Fruit fly (Drosophila melanogaster) whole organism, embryonic: ENCODE measurements around the gene CG12951.
A peak's percentile ranks its signal among the peaks of the same experiment; 100 is the strongest.

ENCODE experiments used
- Atf6 ChIP-seq: fragments of 200-800 bp; sonication (Bioruptor generic); IDR thresholded peaks from 2 replicates; pipeline ENCODE4 v1.3.6; 2022; ENCODE audit warnings: missing biosample characterization, missing genetic modification characterization
- Bgb ChIP-seq: fragments of 200-800 bp; sonication (Bioruptor generic); IDR thresholded peaks from 2 replicates; pipeline ENCODE4 v1.3.6; 2022; ENCODE audit warnings: missing biosample characterization, missing genetic modification characterization; ENCODE audit not compliant: partially characterized antibody
- C15 ChIP-seq: fragments of 200-800 bp; sonication (Bioruptor generic); IDR thresholded peaks from 3 replicates; pipeline ENCODE4 v1.3.6; 2022; ENCODE audit warnings: missing biosample characterization, missing genetic modification characterization
- CG10543 ChIP-seq: fragments of 200-800 bp; sonication (Bioruptor generic); optimal IDR thresholded peaks from 3 replicates; lab custom pipeline; 2017; ENCODE audit warnings: missing biosample characterization, mild to moderate bottlenecking, missing genetic modification characterization, moderate library complexity
- CG12219 ChIP-seq: fragments of 200-800 bp; sonication (Bioruptor generic); optimal IDR thresholded peaks from 3 replicates; lab custom pipeline; 2018; ENCODE audit warnings: missing biosample characterization, mild to moderate bottlenecking, missing genetic modification characterization
- CG12391 ChIP-seq: fragments of 200-800 bp; sonication (Bioruptor generic); optimal IDR thresholded peaks from 3 replicates; lab custom pipeline; 2018; ENCODE audit warnings: missing biosample characterization, mild to moderate bottlenecking, missing genetic modification characterization, moderate library complexity
- CG15514 ChIP-seq: fragments of 200-800 bp; sonication (Bioruptor generic); optimal IDR thresholded peaks from 3 replicates; lab custom pipeline; 2017; ENCODE audit warnings: missing biosample characterization, missing genetic modification characterization, mild to moderate bottlenecking, moderate library complexity, missing genetic modification reagents
- CG16779 ChIP-seq: fragments of 200-800 bp; sonication (Bioruptor generic); IDR thresholded peaks from 2 replicates; pipeline ENCODE4 v1.3.6; 2022; ENCODE audit warnings: missing biosample characterization, missing genetic modification characterization
- CG17361 ChIP-seq: fragments of 200-800 bp; sonication (Bioruptor generic); IDR thresholded peaks from 3 replicates; pipeline ENCODE4 v1.3.6; 2022; ENCODE audit warnings: missing biosample characterization, missing genetic modification characterization
- CG1792 ChIP-seq: fragments of 200-800 bp; sonication (Bioruptor generic); optimal IDR thresholded peaks from 2 replicates; lab custom pipeline; 2016; ENCODE audit warnings: missing biosample characterization, missing genetic modification characterization
- CG4328 ChIP-seq: fragments of 200-800 bp; sonication (Bioruptor generic); optimal IDR thresholded peaks from 3 replicates; lab custom pipeline; 2017; ENCODE audit warnings: missing biosample characterization, missing genetic modification reagents, missing genetic modification characterization
- CG6175 ChIP-seq: fragments of 200-800 bp; sonication (Bioruptor generic); IDR thresholded peaks from 3 replicates; pipeline ENCODE4 v1.3.6; 2022; ENCODE audit warnings: missing biosample characterization, missing genetic modification characterization
- CG7745 ChIP-seq: fragments of 200-800 bp; sonication (Bioruptor generic); optimal IDR thresholded peaks from 2 replicates; lab custom pipeline; 2018; ENCODE audit warnings: missing biosample characterization, mild to moderate bottlenecking, missing genetic modification characterization, moderate library complexity
- Chrac-16 ChIP-seq: fragments of 200-800 bp; sonication (Bioruptor generic); optimal IDR thresholded peaks from 3 replicates; lab custom pipeline; 2016; ENCODE audit warnings: missing biosample characterization, missing genetic modification characterization
- Fer1 ChIP-seq: fragments of 200-800 bp; sonication (Bioruptor generic); optimal IDR thresholded peaks from 2 replicates; lab custom pipeline; 2017; ENCODE audit warnings: missing biosample characterization, mild to moderate bottlenecking, missing genetic modification characterization
- Gug ChIP-seq: fragments of 200-800 bp; sonication (Bioruptor generic); IDR thresholded peaks from 4 replicates; pipeline ENCODE4 v1.3.6; 2022; ENCODE audit warnings: missing biosample characterization, missing genetic modification characterization
- HHEX ChIP-seq: fragments of 200-800 bp; sonication (Bioruptor generic); optimal IDR thresholded peaks from 3 replicates; lab custom pipeline; 2017; ENCODE audit warnings: missing biosample characterization, mild to moderate bottlenecking, missing genetic modification characterization, missing genetic modification reagents
- Hand ChIP-seq: fragments of 200-800 bp; sonication (Bioruptor generic); optimal IDR thresholded peaks from 2 replicates; lab custom pipeline; 2017; ENCODE audit warnings: mild to moderate bottlenecking, missing biosample characterization, missing genetic modification reagents, missing genetic modification characterization
- Kr ChIP-seq: fragments of 200-800 bp; sonication (Bioruptor generic); optimal IDR thresholded peaks from 2 replicates; lab custom pipeline; 2017; ENCODE audit warnings: missing biosample characterization, mild to moderate bottlenecking, missing genetic modification characterization
- Meics ChIP-seq: fragments of 200-800 bp; sonication (Bioruptor generic); optimal IDR thresholded peaks from 2 replicates; lab custom pipeline; 2017; ENCODE audit warnings: missing biosample characterization, mild to moderate bottlenecking, missing genetic modification characterization
- NC2β ChIP-seq: fragments of 200-800 bp; sonication (Bioruptor generic); optimal IDR thresholded peaks from 2 replicates; lab custom pipeline; 2016; ENCODE audit warnings: missing biosample characterization, missing genetic modification characterization
- Nf-YA ChIP-seq: fragments of 200-800 bp; sonication (Bioruptor generic); IDR thresholded peaks from 2 replicates; pipeline ENCODE4 v1.3.6; 2022; ENCODE audit warnings: missing biosample characterization, missing genetic modification characterization
- Oli ChIP-seq: fragments of 200-800 bp; sonication (Bioruptor generic); optimal IDR thresholded peaks from 2 replicates; lab custom pipeline; 2018; ENCODE audit warnings: missing biosample characterization, mild to moderate bottlenecking, missing genetic modification characterization, moderate library complexity
- Sox100B ChIP-seq: fragments of 200-800 bp; sonication (Bioruptor generic); optimal IDR thresholded peaks from 3 replicates; lab custom pipeline; 2018; ENCODE audit warnings: missing biosample characterization, mild to moderate bottlenecking, missing genetic modification characterization
- Sox102F ChIP-seq: fragments of 200-800 bp; sonication (Bioruptor generic); optimal IDR thresholded peaks from 2 replicates; lab custom pipeline; 2018; ENCODE audit warnings: missing biosample characterization, mild to moderate bottlenecking, missing genetic modification characterization, moderate library complexity
- Sry-δ ChIP-seq: fragments of 200-800 bp; sonication (Bioruptor generic); optimal IDR thresholded peaks from 2 replicates; lab custom pipeline; 2016; ENCODE audit warnings: missing biosample characterization, missing genetic modification characterization
- corto ChIP-seq: fragments of 200-800 bp; sonication (Bioruptor generic); optimal IDR thresholded peaks from 2 replicates; lab custom pipeline; 2016; ENCODE audit warnings: missing biosample characterization, mild to moderate bottlenecking, missing genetic modification characterization, moderate library complexity
- crp ChIP-seq, 2 experiments: fragments of 200-800 bp; sonication (Bioruptor generic); optimal IDR thresholded peaks; 2 replicates in 1 of 2; 3 replicates in 1 of 2; lab custom pipeline; 2017; ENCODE audit warnings: missing biosample characterization in 2 of 2, missing genetic modification characterization in 2 of 2, mild to moderate bottlenecking in 1 of 2, moderate library complexity in 1 of 2
- cwo ChIP-seq: fragments of 200-800 bp; sonication (Bioruptor generic); optimal IDR thresholded peaks from 3 replicates; lab custom pipeline; 2017; ENCODE audit warnings: missing biosample characterization, missing genetic modification characterization, mild to moderate bottlenecking, moderate library complexity, missing genetic modification reagents
- dpn ChIP-seq, 2 experiments: fragments of 200-800 bp; sonication (Bioruptor generic); optimal IDR thresholded peaks; 3 replicates each; lab custom pipeline; 2016; ENCODE audit warnings: missing biosample characterization in 2 of 2, missing genetic modification characterization in 2 of 2
- ewg ChIP-seq: fragments of 200-800 bp; sonication (Bioruptor generic); optimal IDR thresholded peaks from 3 replicates; lab custom pipeline; 2017; ENCODE audit warnings: mild to moderate bottlenecking, missing biosample characterization, missing genetic modification reagents, missing genetic modification characterization
- gfzf ChIP-seq: fragments of 200-800 bp; sonication (Bioruptor generic); optimal IDR thresholded peaks from 2 replicates; lab custom pipeline; 2016; ENCODE audit warnings: missing biosample characterization, mild to moderate bottlenecking, missing genetic modification characterization, moderate library complexity
- grau ChIP-seq: fragments of 200-800 bp; optimal IDR thresholded peaks from 3 replicates; lab custom pipeline; 2019; ENCODE audit warnings: missing biosample characterization, mild to moderate bottlenecking, missing genetic modification characterization, moderate library complexity
- jumu ChIP-seq: fragments of 200-800 bp; sonication (Bioruptor generic); optimal IDR thresholded peaks from 3 replicates; lab custom pipeline; 2016; ENCODE audit warnings: missing biosample characterization, missing genetic modification characterization
- knrl ChIP-seq: fragments of 200-800 bp; sonication (Bioruptor generic); IDR thresholded peaks from 3 replicates; pipeline ENCODE4 v1.3.6; 2022; ENCODE audit warnings: missing biosample characterization, missing genetic modification characterization; ENCODE audit not compliant: partially characterized antibody
- lov ChIP-seq, 2 experiments: fragments of 200-800 bp in 1 of 2; fragments of >200 bp in 1 of 2; sonication (Bioruptor generic) in 1 of 2; IDR thresholded peaks in 1 of 2; optimal IDR thresholded peaks in 1 of 2; 2 replicates in 1 of 2; 3 replicates in 1 of 2; pipeline versions ENCODE4 v1.3.6 to Lab custom; 2017 to 2022; ENCODE audit warnings: missing biosample characterization in 1 of 2, missing genetic modification characterization in 1 of 2
- mam ChIP-seq: fragments of 200-800 bp; sonication (Bioruptor generic); optimal IDR thresholded peaks from 3 replicates; lab custom pipeline; 2016; ENCODE audit warnings: missing biosample characterization, missing genetic modification characterization
- onecut ChIP-seq: fragments of 200-800 bp; sonication (Bioruptor generic); IDR thresholded peaks from 2 replicates; pipeline ENCODE4 v1.3.6; 2022; ENCODE audit warnings: missing biosample characterization, missing genetic modification characterization
- pb ChIP-seq: fragments of 200-800 bp; sonication (Bioruptor generic); optimal IDR thresholded peaks from 3 replicates; lab custom pipeline; 2016; ENCODE audit warnings: missing biosample characterization, missing genetic modification characterization
- pita ChIP-seq: fragments of 200-800 bp; sonication (Bioruptor generic); optimal IDR thresholded peaks from 2 replicates; lab custom pipeline; 2017; ENCODE audit warnings: missing biosample characterization, mild to moderate bottlenecking, missing genetic modification characterization
- pnt ChIP-seq: fragments of 200-800 bp; sonication (Bioruptor generic); optimal IDR thresholded peaks from 3 replicates; lab custom pipeline; 2016; ENCODE audit warnings: missing biosample characterization, missing genetic modification characterization
- rib ChIP-seq: fragments of 200-800 bp; sonication (Bioruptor generic); IDR thresholded peaks from 2 replicates; pipeline ENCODE4 v1.3.6; 2022; ENCODE audit warnings: missing biosample characterization, missing genetic modification characterization
- run ChIP-seq: fragments of 200-800 bp; sonication (Bioruptor generic); optimal IDR thresholded peaks from 3 replicates; lab custom pipeline; 2018; ENCODE audit warnings: missing biosample characterization, mild to moderate bottlenecking, missing genetic modification characterization
- sima ChIP-seq: fragments of 200-800 bp; sonication (Bioruptor generic); optimal IDR thresholded peaks from 2 replicates; lab custom pipeline; 2016; ENCODE audit warnings: missing biosample characterization, missing genetic modification characterization
- slou ChIP-seq: fragments of 200-800 bp; sonication (Bioruptor generic); optimal IDR thresholded peaks from 3 replicates; lab custom pipeline; 2016; ENCODE audit warnings: missing biosample characterization, missing genetic modification characterization
- slp2 ChIP-seq: fragments of 200-800 bp; sonication (Bioruptor generic); optimal IDR thresholded peaks from 2 replicates; lab custom pipeline; 2016; ENCODE audit warnings: missing biosample characterization, missing genetic modification characterization
- sob ChIP-seq: fragments of 200-800 bp; sonication (Bioruptor generic); IDR thresholded peaks from 2 replicates; pipeline ENCODE4 v1.3.6; 2022; ENCODE audit warnings: missing biosample characterization, missing genetic modification characterization
- ssp ChIP-seq: fragments of 200-800 bp; sonication (Bioruptor generic); IDR thresholded peaks from 2 replicates; pipeline ENCODE4 v1.3.6; 2022; ENCODE audit warnings: missing biosample characterization, missing genetic modification characterization
- tio ChIP-seq: fragments of 200-800 bp; sonication (Bioruptor generic); optimal IDR thresholded peaks from 2 replicates; lab custom pipeline; 2017; ENCODE audit warnings: missing biosample characterization, missing genetic modification characterization, inconsistent platforms
- trem ChIP-seq: fragments of 200-800 bp; optimal IDR thresholded peaks from 3 replicates; lab custom pipeline; 2019; ENCODE audit warnings: missing biosample characterization, mild to moderate bottlenecking, missing genetic modification characterization, moderate library complexity

Gene CG12951

DNA sequence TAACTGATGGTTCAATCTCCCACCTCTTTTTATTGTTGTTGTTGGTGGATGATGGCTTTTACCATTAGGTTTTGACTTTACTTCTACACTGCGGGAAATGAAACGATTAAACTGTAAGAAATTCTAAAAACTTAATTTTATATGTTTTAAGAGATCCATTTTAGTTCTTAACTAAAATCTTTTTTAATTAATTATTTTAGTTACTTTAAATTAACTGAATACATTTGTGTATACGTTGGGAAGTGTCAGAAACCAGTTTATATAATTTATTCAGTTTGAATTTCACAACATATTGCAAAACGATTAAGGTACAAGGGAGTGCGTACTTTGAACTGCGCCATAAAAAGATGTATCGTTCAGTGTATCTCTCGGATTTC is 23.1 kb upstream of the CG12951 start (continued):
- TF ChIP-seq CG12391 (tag; lab: Kevin White, UChicago) (peak; percentile 95), Sox102F (peak; percentile 93), gfzf (GFP tag; lab: Kevin White, UChicago) (no peak), Oli (peak; percentile 89), Bgb (GFP tag; lab: Robert Waterston, UW) (no peak), Sox100B (GFP tag; lab: Kevin White, UChicago) (peak; percentile 91), CG15514 (GFP tag; lab: Kevin White, UChicago) (peak; percentile 69), cwo (GFP tag; lab: Kevin White, UChicago) (peak; percentile 80), lov (optimal IDR thresholded peaks at IDR 0.05; lab: Kevin White, UChicago) (no peak), lov (GFP tag; IDR thresholded peaks at IDR 0.05; lab: Robert Waterston, UW) (no peak), C15 (GFP tag; lab: Robert Waterston, UW) (no peak), ewg (peak; percentile 59), CG1792 (GFP tag; lab: Kevin White, UChicago) (no peak), onecut (peak; percentile 66), NC2β (GFP tag; lab: Kevin White, UChicago) (peak; percentile 16), slp2 (peak; percentile 0), Chrac-16 (peak; percentile 77), trem (peak; percentile 86), tio (peak; percentile 85), Sry-δ (GFP tag; lab: Kevin White, UChicago) (no peak), CG12219 (peak; percentile 54), Nf-YA (GFP tag; lab: Robert Waterston, UW) (no peak), Fer1 (GFP tag; lab: Kevin White, UChicago) (peak; percentile 87), Atf6 (GFP tag; lab: Robert Waterston, UW) (no peak), mam (GFP tag; lab: Kevin White, UChicago) (peak; percentile 38), sob (GFP tag; lab: Robert Waterston, UW) (no peak), CG17361 (GFP tag; lab: Robert Waterston, UW) (no peak), pita (GFP tag; lab: Kevin White, UChicago) (no peak), slou (GFP tag; lab: Kevin White, UChicago) (peak; percentile 48), rib (GFP tag; lab: Robert Waterston, UW) (no peak), crp (GFP tag; optimal IDR thresholded peaks at IDR 0.05; lab: Kevin White, UChicago) (peak in 1 of 2 experiments; percentile 28), jumu (GFP tag; lab: Kevin White, UChicago) (peak; percentile 17), pnt (GFP tag; lab: Kevin White, UChicago) (peak; percentile 12), Kr (GFP tag; lab: Kevin White, UChicago) (no peak), CG4328 (GFP tag; lab: Kevin White, UChicago) (peak; percentile 71), Meics (GFP tag; lab: Kevin White, UChicago) (peak; percentile 87), CG10543 (peak; percentile 49), run (peak; percentile 74), sima (no peak), dpn (GFP tag; optimal IDR thresholded peaks at IDR 0.05; lab: Kevin White, UChicago) (peak; percentile 56 to 84), Gug (GFP tag; lab: Robert Waterston, UW) (peak; percentile 55; the same call in 1 of the 4 replicates), CG7745 (tag; lab: Kevin White, UChicago) (no peak), CG6175 (GFP tag; lab: Robert Waterston, UW) (no peak), HHEX (GFP tag; lab: Kevin White, UChicago) (peak; percentile 87), pb (peak; percentile 13), knrl (GFP tag; lab: Robert Waterston, UW) (no peak), Hand (peak; percentile 55), CG16779 (GFP tag; lab: Robert Waterston, UW) (no peak), corto (GFP tag; lab: Kevin White, UChicago) (peak; percentile 46), grau (tag; lab: Kevin White, UChicago) (peak; percentile 89), ssp (GFP tag; lab: Robert Waterston, UW) (no peak)
